Fruit fly (Drosophila melanogaster): ENCODE measurements around the gene cpo.

Gene cpo

dm6 chr3R:18018828-18019461, 99.3 kb downstream of the cpo start, which contains the start of gene DNaseII (continued):
- TF ChIP-seq dmrt99B (tag; optimal IDR thresholded peaks at IDR 0.05) (peak; percentile 34), CG15601 (tag; optimal IDR thresholded peaks at IDR 0.05) (no peak), bowl (GFP tag; IDR thresholded peaks at IDR 0.05) (no peak; the same call in 1 of the 2 replicates), Bgb (GFP tag; IDR thresholded peaks at IDR 0.05; ENCODE audit: partially characterized antibody) (no peak), CG16863 (GFP tag; optimal IDR thresholded peaks at IDR 0.05) (no peak), CG9932 (GFP tag; IDR thresholded peaks at IDR 0.05) (no peak), CG3281 (GFP tag; optimal IDR thresholded peaks at IDR 0.05) (peak; percentile 63), CG12071 (GFP tag; optimal IDR thresholded peaks at IDR 0.05) (no peak), CG18011 (GFP tag; optimal IDR thresholded peaks at IDR 0.05) (no peak), CG9609 (GFP tag; optimal IDR thresholded peaks at IDR 0.05) (no peak), Hr51 (GFP tag; optimal IDR thresholded peaks at IDR 0.05) (no peak), cad (GFP tag; optimal IDR thresholded peaks at IDR 0.05) (no peak), dimm (GFP tag; IDR thresholded peaks at IDR 0.05) (no peak), unc-4 (GFP tag; IDR thresholded peaks at IDR 0.05; ENCODE audit: partially characterized antibody) (no peak), Med (GFP tag) (peak; percentile 91), mirr (GFP tag; optimal IDR thresholded peaks at IDR 0.05) (no peak), Mad (GFP tag; optimal IDR thresholded peaks at IDR 0.05) (no peak), Pdp1 (GFP tag; optimal IDR thresholded peaks at IDR 0.05) (peak; percentile 12 to 24), odd (GFP tag; optimal IDR thresholded peaks at IDR 0.05) (peak; percentile 5), CG6689 (GFP tag; IDR thresholded peaks at IDR 0.05) (no peak), lov (optimal IDR thresholded peaks at IDR 0.05) (no peak), lov (GFP tag; IDR thresholded peaks at IDR 0.05) (0 out of 3 replicates have a peak, but pooled peaks have one; percentile 39), nmo (GFP tag; optimal IDR thresholded peaks at IDR 0.05) (no peak), Jarid2 (GFP tag; optimal IDR thresholded peaks at IDR 0.05) (no peak), CG13624 (GFP tag; optimal IDR thresholded peaks at IDR 0.05) (peak; percentile 14), YL-1 (GFP tag; optimal IDR thresholded peaks at IDR 0.05) (no peak), CG17359 (tag; optimal IDR thresholded peaks at IDR 0.05) (peak; percentile 48), croc (GFP tag; conservative IDR thresholded peaks at IDR 0.05) (no peak), gem (tag; optimal IDR thresholded peaks at IDR 0.05) (peak; percentile 51), Awh (GFP tag; IDR thresholded peaks at IDR 0.05) (no peak), fd64A (GFP tag; optimal IDR thresholded peaks at IDR 0.05) (no peak), pum (GFP tag; optimal IDR thresholded peaks at IDR 0.05) (no peak), CG6765 (GFP tag; optimal IDR thresholded peaks at IDR 0.05) (peak; percentile 10), CG1602 (GFP tag; optimal IDR thresholded peaks at IDR 0.05) (no peak), trem (tag; optimal IDR thresholded peaks at IDR 0.05) (no peak), run (tag; optimal IDR thresholded peaks at IDR 0.05) (no peak), tio (GFP tag; optimal IDR thresholded peaks at IDR 0.05) (no peak), Sry-β (GFP tag; optimal IDR thresholded peaks at IDR 0.05) (no peak), ab (GFP tag; optimal IDR thresholded peaks at IDR 0.05) (no peak), fru (optimal IDR thresholded peaks at IDR 0.05) (no peak), bigmax (GFP tag; optimal IDR thresholded peaks at IDR 0.05) (no peak), H2.0 (GFP tag; IDR thresholded peaks at IDR 0.05) (0 out of 2 replicates have a peak, but pooled peaks have one; percentile 21), Hand (GFP tag; optimal IDR thresholded peaks at IDR 0.05) (peak; percentile 31), CG34422 (GFP tag; IDR thresholded peaks at IDR 0.05) (no peak; the same call in 2 of the 3 replicates), CG4730 (GFP tag; IDR thresholded peaks at IDR 0.05) (no peak), klu (GFP tag; IDR thresholded peaks at IDR 0.05) (no peak), Eip74EF (GFP tag; optimal IDR thresholded peaks at IDR 0.05) (no peak), insv (GFP tag; optimal IDR thresholded peaks at IDR 0.05) (no peak), CG13287 (GFP tag; IDR thresholded peaks at IDR 0.05; ENCODE audit: partially characterized antibody) (no peak), pnt (GFP tag; optimal IDR thresholded peaks at IDR 0.05) (no peak)

Data from whole organism, embryonic.